Worm (Caenorhabditis elegans): Measurements from ENCODE around the gene pqn-51.
"Not testable (repeated sequence)": the region's sequence is repeated elsewhere in the genome, so short reads cannot be mapped to it uniquely, and the experiment has no call there.

Gene pqn-51

ce11 chrV:5047230-5047629 is 2.2 kb upstream of the pqn-51 start:
- peak; percentile 33 for TF ChIP-seq sma-9 (GFP tag; optimal IDR thresholded peaks at IDR 0.05)
- not testable (repeated sequence) for TF ChIP-seq sma-9 (tag; optimal IDR thresholded peaks at IDR 0.05)

- no peak for TF ChIP-seq R02D3.7 (tag; optimal IDR thresholded peaks at IDR 0.05)
- peak; percentile 3 for TF ChIP-seq sma-9 (GFP tag; optimal IDR thresholded peaks at IDR 0.05)
- no peak for TF ChIP-seq sma-9 (tag; optimal IDR thresholded peaks at IDR 0.05)
Measured at ce11 chrV:5050073-5050599, 729 bp downstream of the pqn-51 start.

ce11 chrV:5052233-5052632 is 2.8 kb downstream of the pqn-51 start, which contains the start of gene K11D12.12:
Gene K11D12.12, plus strand, starts transcription at chrV:5052261.
- no peak for TF ChIP-seq nhr-23 (tag; optimal IDR thresholded peaks at IDR 0.05)
- TF ChIP-seq nhr-6 (tag; optimal IDR thresholded peaks at IDR 0.05), result no peak
- no peak for TF ChIP-seq mdl-1 (tag; optimal IDR thresholded peaks at IDR 0.05)
- no peak for TF ChIP-seq snpc-4 (tag; optimal IDR thresholded peaks at IDR 0.05)

ce11 chrV:5053335-5053734 is 3.9 kb downstream of the pqn-51 start, which contains the start of gene cwp-4:
Gene cwp-4, plus strand, starts transcription at chrV:5053635.
- TF ChIP-seq blmp-1 (tag; optimal IDR thresholded peaks at IDR 0.05; ENCODE audit: insufficient read depth), result no peak
- no peak for TF ChIP-seq ztf-1 (GFP tag; conservative IDR thresholded peaks at IDR 0.05)
- no peak for TF ChIP-seq nhr-129 (tag; optimal IDR thresholded peaks at IDR 0.05)
- no peak for TF ChIP-seq skn-1 (tag; optimal IDR thresholded peaks at IDR 0.05)
- no peak for TF ChIP-seq nhr-10 (tag; optimal IDR thresholded peaks at IDR 0.05)
- TF ChIP-seq ceh-82 (tag; optimal IDR thresholded peaks at IDR 0.05), result no peak
- TF ChIP-seq F13H6.1 (tag; optimal IDR thresholded peaks at IDR 0.05), result no peak
- no peak for TF ChIP-seq nhr-11 (tag; optimal IDR thresholded peaks at IDR 0.05)
- no peak for TF ChIP-seq peb-1 (tag; optimal IDR thresholded peaks at IDR 0.05)
- TF ChIP-seq sma-9 (GFP tag; optimal IDR thresholded peaks at IDR 0.05), result no peak
- no peak for TF ChIP-seq sma-9 (tag; optimal IDR thresholded peaks at IDR 0.05)
- no peak for TF ChIP-seq nhr-77 (tag; optimal IDR thresholded peaks at IDR 0.05)
- TF ChIP-seq nhr-6 (tag; optimal IDR thresholded peaks at IDR 0.05), result no peak

ce11 chrV:5064761-5065421 is 15.5 kb downstream of the pqn-51 start, which contains the start of gene mlk-1:
Gene mlk-1, minus strand, starts transcription at chrV:5064811.
- peak; percentile 82 for TF ChIP-seq C34F6.9 (tag; optimal IDR thresholded peaks at IDR 0.05)
- no peak for TF ChIP-seq mbf-1 (tag; optimal IDR thresholded peaks at IDR 0.05)
- TF ChIP-seq unc-55 (GFP tag; optimal IDR thresholded peaks at IDR 0.05), result peak; percentile 88
- TF ChIP-seq nhr-25 (tag; optimal IDR thresholded peaks at IDR 0.05), result peak; percentile 70
- TF ChIP-seq lsy-2 (tag; optimal IDR thresholded peaks at IDR 0.05), result peak; percentile 17 to 71
- TF ChIP-seq nhr-6 (tag; optimal IDR thresholded peaks at IDR 0.05), result peak; percentile 81
- no peak for TF ChIP-seq snpc-4 (tag; optimal IDR thresholded peaks at IDR 0.05)
- peak; percentile 6 for TF ChIP-seq lin-11 (tag; optimal IDR thresholded peaks at IDR 0.05)
- no peak for TF ChIP-seq ztf-11 (tag; optimal IDR thresholded peaks at IDR 0.05)
- TF ChIP-seq crh-2 (tag; optimal IDR thresholded peaks at IDR 0.05), result peak; percentile 44
- peak; percentile 86 for TF ChIP-seq nhr-129 (tag; optimal IDR thresholded peaks at IDR 0.05)
- no peak for TF ChIP-seq ztf-4 (tag; optimal IDR thresholded peaks at IDR 0.05)
- peak; percentile 77 for TF ChIP-seq blmp-1 (tag; optimal IDR thresholded peaks at IDR 0.05; ENCODE audit: insufficient read depth)
- TF ChIP-seq sma-9 (GFP tag; optimal IDR thresholded peaks at IDR 0.05), result peak; percentile 60
- no peak for TF ChIP-seq sma-9 (tag; optimal IDR thresholded peaks at IDR 0.05)
- peak; percentile 46 for TF ChIP-seq nhr-21 (tag; optimal IDR thresholded peaks at IDR 0.05)
- TF ChIP-seq F13H6.1 (tag; optimal IDR thresholded peaks at IDR 0.05), result peak; percentile 86
- peak; percentile 68 for TF ChIP-seq ama-1 (optimal IDR thresholded peaks at IDR 0.05)
- peak; percentile 40 for TF ChIP-seq zag-1 (tag; optimal IDR thresholded peaks at IDR 0.05)
- no peak for TF ChIP-seq nhr-77 (tag; optimal IDR thresholded peaks at IDR 0.05)
- peak; percentile 73 for TF ChIP-seq Y55F3AM.14 (GFP tag; optimal IDR thresholded peaks at IDR 0.05)
- TF ChIP-seq egl-27 (tag; optimal IDR thresholded peaks at IDR 0.05), result no peak
- peak; percentile 20 for TF ChIP-seq lin-13 (GFP tag; optimal IDR thresholded peaks at IDR 0.05)
- peak; percentile 4 to 62 for TF ChIP-seq mdl-1 (tag; optimal IDR thresholded peaks at IDR 0.05)
- peak; percentile 43 for TF ChIP-seq fos-1 (tag; optimal IDR thresholded peaks at IDR 0.05)

Data from whole organism, L2 larva.